Worm (Caenorhabditis elegans) whole organism, L2 larva: Measurements from ENCODE around the gene tab-1.

Experiments
- C34F6.9 ChIP-seq: fragments of 150-350 bp; optimal IDR thresholded peaks from 2 replicates; lab custom pipeline; 2014; ENCODE audit warnings: missing biosample characterization, missing genetic modification characterization
- F13H6.1 ChIP-seq: sonication (generic microtip); optimal IDR thresholded peaks from 2 replicates; lab custom pipeline; 2016; ENCODE audit warnings: missing genetic modification characterization, missing compliant biosample characterization
- R02D3.7 ChIP-seq: fragments of 150-350 bp; optimal IDR thresholded peaks from 2 replicates; lab custom pipeline; 2014; ENCODE audit warnings: missing biosample characterization, missing genetic modification characterization
- Y55F3AM.14 ChIP-seq: fragments of 200-800 bp; sonication (Bioruptor generic); optimal IDR thresholded peaks from 2 replicates; lab custom pipeline; 2018; ENCODE audit warnings: mild to moderate bottlenecking, missing genetic modification characterization, missing compliant biosample characterization
- ZK546.5 ChIP-seq: sonication (generic microtip); optimal IDR thresholded peaks from 2 replicates; lab custom pipeline; 2017; ENCODE audit warnings: missing biosample characterization, missing genetic modification characterization
- alr-1 ChIP-seq: fragments of 150-350 bp; optimal IDR thresholded peaks from 2 replicates; lab custom pipeline; 2014; ENCODE audit warnings: missing biosample characterization, missing genetic modification characterization
- aly-2 ChIP-seq: fragments of 150-350 bp; optimal IDR thresholded peaks from 2 replicates; lab custom pipeline; 2014; ENCODE audit warnings: missing biosample characterization, missing genetic modification characterization
- ama-1 ChIP-seq: fragments of 150-350 bp; optimal IDR thresholded peaks from 2 replicates; lab custom pipeline; 2018; ENCODE audit warnings: inconsistent platforms
- blmp-1 ChIP-seq: sonication (generic microtip); optimal IDR thresholded peaks from 2 replicates; lab custom pipeline; 2017; ENCODE audit warnings: missing genetic modification characterization, mild to moderate bottlenecking, missing compliant biosample characterization, antibody characterized with exemption, moderate library complexity; ENCODE audit not compliant: insufficient read depth
- ceh-16 ChIP-seq: fragments of 150-350 bp; optimal IDR thresholded peaks from 2 replicates; lab custom pipeline; 2014; ENCODE audit warnings: missing biosample characterization, missing genetic modification characterization
- ceh-82 ChIP-seq: fragments of 150-350 bp; optimal IDR thresholded peaks from 2 replicates; lab custom pipeline; 2014; ENCODE audit warnings: missing biosample characterization, missing genetic modification characterization
- crh-2 ChIP-seq: sonication (generic microtip); optimal IDR thresholded peaks from 2 replicates; lab custom pipeline; 2017; ENCODE audit warnings: missing biosample characterization, missing genetic modification characterization
- dmd-4 ChIP-seq: sonication (generic microtip); optimal IDR thresholded peaks from 2 replicates; lab custom pipeline; 2017; ENCODE audit warnings: missing biosample characterization, missing genetic modification characterization
- egl-27 ChIP-seq: sonication (generic microtip); optimal IDR thresholded peaks from 3 replicates; lab custom pipeline; 2017; ENCODE audit warnings: missing biosample characterization, missing genetic modification reagents, missing genetic modification characterization
- elt-1 ChIP-seq: fragments of 150-350 bp; optimal IDR thresholded peaks from 2 replicates; lab custom pipeline; 2014; ENCODE audit warnings: missing biosample characterization, missing genetic modification characterization
- elt-3 ChIP-seq: sonication (generic microtip); optimal IDR thresholded peaks from 2 replicates; lab custom pipeline; 2017; ENCODE audit warnings: missing biosample characterization, missing genetic modification characterization
- fos-1 ChIP-seq: fragments of 150-350 bp; optimal IDR thresholded peaks from 2 replicates; lab custom pipeline; 2014; ENCODE audit warnings: missing biosample characterization, missing genetic modification characterization
- gmeb-1 ChIP-seq: fragments of 150-350 bp; optimal IDR thresholded peaks from 2 replicates; lab custom pipeline; 2014; ENCODE audit warnings: missing biosample characterization, missing genetic modification characterization
- lin-11 ChIP-seq: fragments of 150-350 bp; sonication (generic microtip); optimal IDR thresholded peaks from 2 replicates; lab custom pipeline; 2014; ENCODE audit warnings: missing biosample characterization, missing genetic modification characterization, inconsistent platforms, mixed read lengths
- lin-13 ChIP-seq: fragments of 150-350 bp; optimal IDR thresholded peaks from 2 replicates; lab custom pipeline; 2014; ENCODE audit warnings: missing biosample characterization, missing genetic modification reagents, missing genetic modification characterization
- lin-39 ChIP-seq: fragments of 150-350 bp; optimal IDR thresholded peaks from 2 replicates; lab custom pipeline; 2014; ENCODE audit warnings: missing biosample characterization, missing genetic modification reagents, missing genetic modification characterization
- lsy-2 ChIP-seq, 2 experiments: fragments of 150-350 bp in 1 of 2; sonication (generic microtip) in 1 of 2; optimal IDR thresholded peaks; 2 replicates each; lab custom pipeline; 2014 to 2017; ENCODE audit warnings: missing biosample characterization in 2 of 2, missing genetic modification characterization in 2 of 2
- mab-5 ChIP-seq: fragments of 150-350 bp; optimal IDR thresholded peaks from 2 replicates; lab custom pipeline; 2014; ENCODE audit warnings: missing biosample characterization, missing genetic modification characterization
- mbf-1 ChIP-seq: sonication (generic microtip); optimal IDR thresholded peaks from 2 replicates; lab custom pipeline; 2017; ENCODE audit warnings: missing biosample characterization, missing genetic modification characterization
- mdl-1 ChIP-seq, 2 experiments: fragments of 150-350 bp in 1 of 2; sonication (generic microtip) in 1 of 2; optimal IDR thresholded peaks; 2 replicates each; lab custom pipeline; 2017; ENCODE audit warnings: missing biosample characterization in 2 of 2, missing genetic modification characterization in 2 of 2
- nhr-10 ChIP-seq: sonication (generic microtip); optimal IDR thresholded peaks from 2 replicates; lab custom pipeline; 2017; ENCODE audit warnings: missing biosample characterization, missing genetic modification characterization
- nhr-11 ChIP-seq: fragments of 150-350 bp; optimal IDR thresholded peaks from 2 replicates; lab custom pipeline; 2014; ENCODE audit warnings: missing biosample characterization, missing genetic modification characterization
- nhr-12 ChIP-seq: fragments of 150-350 bp; optimal IDR thresholded peaks from 2 replicates; lab custom pipeline; 2014; ENCODE audit warnings: missing biosample characterization, missing genetic modification characterization
- nhr-129 ChIP-seq: fragments of 150-350 bp; optimal IDR thresholded peaks from 2 replicates; lab custom pipeline; 2014; ENCODE audit warnings: missing biosample characterization, missing genetic modification characterization
- nhr-21 ChIP-seq: fragments of 150-350 bp; optimal IDR thresholded peaks from 2 replicates; lab custom pipeline; 2014; ENCODE audit warnings: missing biosample characterization, missing genetic modification characterization
- nhr-23 ChIP-seq: fragments of 150-350 bp; optimal IDR thresholded peaks from 2 replicates; lab custom pipeline; 2014; ENCODE audit warnings: missing biosample characterization, missing genetic modification reagents, missing genetic modification characterization
- nhr-237 ChIP-seq: fragments of 150-350 bp; optimal IDR thresholded peaks from 2 replicates; lab custom pipeline; 2014; ENCODE audit warnings: missing biosample characterization, missing genetic modification characterization
- nhr-25 ChIP-seq: fragments of 150-350 bp; sonication (generic microtip); optimal IDR thresholded peaks from 3 replicates; lab custom pipeline; 2014; ENCODE audit warnings: missing biosample characterization, missing genetic modification characterization
- nhr-6 ChIP-seq: fragments of 150-350 bp; optimal IDR thresholded peaks from 2 replicates; lab custom pipeline; 2014; ENCODE audit warnings: missing biosample characterization, missing genetic modification characterization
- nhr-77 ChIP-seq: fragments of 150-350 bp; optimal IDR thresholded peaks from 2 replicates; lab custom pipeline; 2014; ENCODE audit warnings: missing biosample characterization, missing genetic modification characterization
- peb-1 ChIP-seq: fragments of 150-350 bp; optimal IDR thresholded peaks from 2 replicates; lab custom pipeline; 2014; ENCODE audit warnings: missing biosample characterization, missing genetic modification characterization
- sem-4 ChIP-seq: fragments of 150-350 bp; optimal IDR thresholded peaks from 2 replicates; lab custom pipeline; 2014; ENCODE audit warnings: missing biosample characterization, missing genetic modification reagents, missing genetic modification characterization
- skn-1 ChIP-seq: sonication (generic microtip); optimal IDR thresholded peaks from 2 replicates; lab custom pipeline; 2017; ENCODE audit warnings: missing biosample characterization, missing genetic modification characterization
- sma-3 ChIP-seq: sonication (generic microtip); optimal IDR thresholded peaks from 2 replicates; lab custom pipeline; 2016; ENCODE audit warnings: missing genetic modification reagents, missing genetic modification characterization, missing compliant biosample characterization
- sma-9 ChIP-seq, 2 experiments: fragments of 150-350 bp in 1 of 2; sonication (generic microtip) in 1 of 2; optimal IDR thresholded peaks; 2 replicates each; lab custom pipeline; 2014 to 2016; ENCODE audit warnings: missing genetic modification characterization in 2 of 2, mild to moderate bottlenecking in 1 of 2, missing biosample characterization in 1 of 2, missing compliant biosample characterization in 1 of 2, missing genetic modification reagents in 1 of 2, moderate library complexity in 1 of 2
- snpc-4 ChIP-seq: fragments of 150-350 bp; optimal IDR thresholded peaks from 2 replicates; lab custom pipeline; 2014; ENCODE audit warnings: missing biosample characterization, missing genetic modification characterization
- unc-39 ChIP-seq: fragments of 150-350 bp; optimal IDR thresholded peaks from 2 replicates; lab custom pipeline; 2014; ENCODE audit warnings: missing biosample characterization, missing genetic modification characterization
- unc-55 ChIP-seq: fragments of 150-350 bp; sonication (generic microtip); optimal IDR thresholded peaks from 3 replicates; lab custom pipeline; 2014; ENCODE audit warnings: missing biosample characterization, missing genetic modification reagents, missing genetic modification characterization
- unc-62 ChIP-seq: fragments of 150-350 bp; optimal IDR thresholded peaks from 2 replicates; lab custom pipeline; 2014; ENCODE audit warnings: missing biosample characterization, missing genetic modification reagents, missing genetic modification characterization
- zag-1 ChIP-seq: fragments of 150-350 bp; optimal IDR thresholded peaks from 2 replicates; lab custom pipeline; 2014; ENCODE audit warnings: missing biosample characterization, missing genetic modification characterization
- ztf-1 ChIP-seq: fragments of 200-800 bp; sonication (Bioruptor generic); conservative IDR thresholded peaks from 2 replicates; pipeline ENCODE4 v1.3.6; 2022; ENCODE audit warnings: missing genetic modification characterization, missing compliant biosample characterization
- ztf-11 ChIP-seq: sonication (generic microtip); optimal IDR thresholded peaks from 2 replicates; lab custom pipeline; 2017; ENCODE audit warnings: missing biosample characterization, missing genetic modification characterization
- ztf-4 ChIP-seq: fragments of 150-350 bp; optimal IDR thresholded peaks from 2 replicates; lab custom pipeline; 2014; ENCODE audit warnings: missing biosample characterization, missing genetic modification characterization

The tab-1 gene

ce11 chrII:6808539-6808938 is 5.4 kb downstream of the tab-1 start (continued):
- no peak for TF ChIP-seq fos-1 (tag; lab: Kevin White, UChicago)
- TF ChIP-seq zag-1 (tag; lab: Kevin White, UChicago) = peak; percentile 55
- no peak for TF ChIP-seq elt-3
- no peak for TF ChIP-seq ama-1 (lab: Kevin White, UChicago)
- TF ChIP-seq nhr-6 (tag; lab: Kevin White, UChicago) = no peak
- no peak for TF ChIP-seq snpc-4 (tag; lab: Kevin White, UChicago)
- TF ChIP-seq nhr-237 (tag; lab: Kevin White, UChicago) = no peak
- peak; percentile 82 for TF ChIP-seq unc-55 (GFP tag; lab: Kevin White, UChicago)
- TF ChIP-seq ztf-1 = no peak

- TF ChIP-seq peb-1 (no peak), blmp-1 (no peak), mab-5 (tag; lab: Kevin White, UChicago) (no peak), ceh-16 (tag; lab: Kevin White, UChicago) (no peak)
Measured at ce11 chrII:6810663-6811062, 7.5 kb downstream of the tab-1 start, which contains the start of gene snt-1. TSS of gene snt-1 (plus strand) at chrII:6810963.

ce11 chrII:6812514-6812913 is 9.4 kb downstream of the tab-1 start:
- TF ChIP-seq aly-2 (tag; lab: Kevin White, UChicago) (no peak), mdl-1 (tag; optimal IDR thresholded peaks at IDR 0.05; lab: Kevin White, UChicago) (peak in 1 of 2 experiments; percentile 47), elt-3 (no peak), ceh-82 (no peak), unc-62 (GFP tag; lab: Kevin White, UChicago) (no peak), lin-39 (peak; percentile 57), dmd-4 (tag; lab: Kevin White, UChicago) (no peak), nhr-21 (tag; lab: Kevin White, UChicago) (no peak), sma-9 (GFP tag; optimal IDR thresholded peaks at IDR 0.05; lab: Kevin White, UChicago) (peak; percentile 12), sma-9 (tag; optimal IDR thresholded peaks at IDR 0.05; lab: Kevin White, UChicago) (no peak), unc-39 (tag; lab: Kevin White, UChicago) (no peak), nhr-25 (tag; lab: Kevin White, UChicago) (no peak), unc-55 (GFP tag; lab: Kevin White, UChicago) (no peak), sma-3 (GFP tag; lab: Kevin White, UChicago) (no peak), mbf-1 (tag; lab: Kevin White, UChicago) (no peak), alr-1 (tag; lab: Kevin White, UChicago) (no peak), nhr-11 (no peak), C34F6.9 (tag; lab: Kevin White, UChicago) (peak; percentile 20), ama-1 (lab: Kevin White, UChicago) (no peak), mab-5 (tag; lab: Kevin White, UChicago) (peak; percentile 21), lsy-2 (tag; optimal IDR thresholded peaks at IDR 0.05; lab: Kevin White, UChicago) (peak in 1 of 2 experiments; percentile 17), crh-2 (tag; lab: Kevin White, UChicago) (peak; percentile 17), nhr-10 (tag; lab: Kevin White, UChicago) (no peak), nhr-6 (tag; lab: Kevin White, UChicago) (no peak), R02D3.7 (no peak), snpc-4 (tag; lab: Kevin White, UChicago) (no peak), gmeb-1 (no peak), zag-1 (tag; lab: Kevin White, UChicago) (peak; percentile 35), F13H6.1 (tag; lab: Kevin White, UChicago) (no peak), lin-13 (GFP tag; lab: Kevin White, UChicago) (no peak), lin-11 (tag; lab: Kevin White, UChicago) (no peak), elt-1 (no peak), sem-4 (no peak), nhr-77 (tag; lab: Kevin White, UChicago) (no peak), ztf-4 (no peak), ceh-16 (tag; lab: Kevin White, UChicago) (no peak), skn-1 (tag; lab: Kevin White, UChicago) (no peak), nhr-237 (tag; lab: Kevin White, UChicago) (no peak), nhr-129 (no peak), nhr-12 (tag; lab: Kevin White, UChicago) (no peak), blmp-1 (no peak), nhr-23 (tag; lab: Kevin White, UChicago) (no peak), ztf-1 (no peak), Y55F3AM.14 (peak; percentile 1), peb-1 (no peak), ztf-11 (tag; lab: Kevin White, UChicago) (no peak), ZK546.5 (tag; lab: Kevin White, UChicago) (no peak), egl-27 (tag; lab: Kevin White, UChicago) (no peak), fos-1 (tag; lab: Kevin White, UChicago) (no peak)
- TF ChIP-seq, all 48 proteins: peak for 9
